Worm (Caenorhabditis elegans) whole organism, midembryonic: ENCODE results near the gene irld-29.

Experiments used
- cog-1 ChIP-seq: sonication (generic microtip); optimal IDR thresholded peaks from 2 replicates; lab custom pipeline; 2016; ENCODE audit warnings: missing genetic modification characterization, missing compliant biosample characterization
- klf-2 ChIP-seq: fragments of 200-800 bp; sonication (Bioruptor generic); conservative IDR thresholded peaks from 2 replicates; pipeline ENCODE4 v1.3.6; 2022; ENCODE audit warnings: missing genetic modification reagents, missing genetic modification characterization, missing compliant biosample characterization
- ref-1 ChIP-seq: fragments of 200-800 bp; sonication (Bioruptor generic); conservative IDR thresholded peaks from 2 replicates; pipeline ENCODE4 v1.3.6; 2022; ENCODE audit warnings: missing genetic modification reagents, missing genetic modification characterization, missing compliant biosample characterization
- tab-1 ChIP-seq: fragments of 200-800 bp; sonication (Bioruptor generic); IDR thresholded peaks from 2 replicates; pipeline ENCODE4 v1.3.6; 2022; ENCODE audit warnings: missing genetic modification characterization, missing compliant biosample characterization
- ztf-23 ChIP-seq: fragments of 200-800 bp; sonication (Bioruptor generic); IDR thresholded peaks from 2 replicates; pipeline ENCODE4 v1.3.6; 2022; ENCODE audit warnings: missing genetic modification reagents, missing genetic modification characterization, missing compliant biosample characterization

ce11 chrV:2300905-2301304, 37.5 kb downstream of the irld-29 start, which contains the start of gene Y19D10B.8:
- TF ChIP-seq ztf-23 (GFP tag; lab: Robert Waterston, UW) (no peak), cog-1 (tag; lab: Kevin White, UChicago) (no peak), ref-1 (GFP tag; lab: Robert Waterston, UW) (no peak), klf-2 (GFP tag; lab: Robert Waterston, UW) (no peak), tab-1 (GFP tag; lab: Robert Waterston, UW) (no peak)
